Fruit fly (Drosophila melanogaster) whole organism, pupa: ENCODE data around the gene Hexo1.
A peak's percentile ranks its signal among the peaks of the same experiment; 100 is the strongest.

ENCODE experiments used
- CG10348 ChIP-seq: fragments of 200-800 bp; sonication (Bioruptor generic); IDR thresholded peaks from 2 replicates; pipeline ENCODE4 v1.3.6; 2022; ENCODE audit warnings: missing biosample characterization, missing genetic modification characterization
- CG12605 ChIP-seq: fragments of 200-800 bp; sonication (Bioruptor generic); IDR thresholded peaks from 2 replicates; pipeline ENCODE4 v1.3.6; 2022; ENCODE audit warnings: missing biosample characterization, missing genetic modification characterization
- CG13204 ChIP-seq: fragments of 200-800 bp; sonication (Bioruptor generic); optimal IDR thresholded peaks from 2 replicates; lab custom pipeline; 2018; ENCODE audit warnings: missing biosample characterization, mild to moderate bottlenecking, missing genetic modification characterization, moderate library complexity
- CG14655 ChIP-seq: fragments of 200-800 bp; sonication (Bioruptor generic); optimal IDR thresholded peaks from 3 replicates; lab custom pipeline; 2017; ENCODE audit warnings: mild to moderate bottlenecking, missing biosample characterization, missing genetic modification reagents, missing genetic modification characterization
- CG15710 ChIP-seq: fragments of 200-800 bp; sonication (Bioruptor generic); optimal IDR thresholded peaks from 2 replicates; lab custom pipeline; 2018; ENCODE audit warnings: missing biosample characterization, mild to moderate bottlenecking, missing genetic modification characterization, moderate library complexity
- CG17806 ChIP-seq: fragments of 200-800 bp; sonication (Bioruptor generic); optimal IDR thresholded peaks from 2 replicates; lab custom pipeline; 2018; ENCODE audit warnings: missing biosample characterization, mild to moderate bottlenecking, missing genetic modification characterization, moderate library complexity
- CG32121 ChIP-seq: fragments of 200-800 bp; sonication (Bioruptor generic); IDR thresholded peaks from 2 replicates; pipeline ENCODE4 v1.3.6; 2022; ENCODE audit warnings: missing biosample characterization, missing genetic modification characterization
- CG34367 ChIP-seq: fragments of 200-800 bp; sonication (Bioruptor generic); optimal IDR thresholded peaks from 2 replicates; lab custom pipeline; 2018; ENCODE audit warnings: missing biosample characterization, mild to moderate bottlenecking, missing genetic modification characterization
- CG4496 ChIP-seq: fragments of 200-800 bp; sonication (Bioruptor generic); IDR thresholded peaks from 3 replicates; pipeline ENCODE4 v1.3.6; 2022; ENCODE audit warnings: missing biosample characterization, missing genetic modification characterization
- CG8159 ChIP-seq: fragments of 200-800 bp; sonication (Bioruptor generic); optimal IDR thresholded peaks from 3 replicates; lab custom pipeline; 2018; ENCODE audit warnings: missing biosample characterization, mild to moderate bottlenecking, missing genetic modification characterization, moderate library complexity
- CG8301 ChIP-seq: fragments of 200-800 bp; sonication (Bioruptor generic); optimal IDR thresholded peaks from 2 replicates; lab custom pipeline; 2018; ENCODE audit warnings: missing biosample characterization, mild to moderate bottlenecking, missing genetic modification characterization
- CG9948 ChIP-seq: fragments of 200-800 bp; sonication (Bioruptor generic); optimal IDR thresholded peaks from 2 replicates; lab custom pipeline; 2018; ENCODE audit warnings: missing biosample characterization, mild to moderate bottlenecking, missing genetic modification characterization, moderate library complexity
- D1 ChIP-seq: fragments of 200-800 bp; sonication (Bioruptor generic); optimal IDR thresholded peaks from 2 replicates; lab custom pipeline; 2018; ENCODE audit warnings: missing biosample characterization, mild to moderate bottlenecking, missing genetic modification characterization, moderate library complexity
- EcR ChIP-seq: fragments of 200-800 bp; sonication (Bioruptor generic); optimal IDR thresholded peaks from 3 replicates; lab custom pipeline; 2019; ENCODE audit warnings: missing biosample characterization, missing genetic modification characterization, mild to moderate bottlenecking, moderate library complexity, missing genetic modification reagents
- Ets98B ChIP-seq: fragments of 200-800 bp; sonication (Bioruptor generic); IDR thresholded peaks from 2 replicates; pipeline ENCODE4 v1.3.6; 2022; ENCODE audit warnings: missing biosample characterization, missing genetic modification characterization
- Pif1A ChIP-seq: fragments of 200-800 bp; sonication (Bioruptor generic); optimal IDR thresholded peaks from 3 replicates; lab custom pipeline; 2016; ENCODE audit warnings: missing biosample characterization, missing genetic modification characterization
- Pif1B ChIP-seq: fragments of 200-800 bp; sonication (Bioruptor generic); optimal IDR thresholded peaks from 3 replicates; lab custom pipeline; 2016; ENCODE audit warnings: missing biosample characterization, missing genetic modification characterization
- Snoo ChIP-seq: fragments of 200-800 bp; sonication (Bioruptor generic); optimal IDR thresholded peaks from 3 replicates; lab custom pipeline; 2017; ENCODE audit warnings: missing biosample characterization, mild to moderate bottlenecking, missing genetic modification characterization, inconsistent platforms
- fd96Ca ChIP-seq: fragments of 200-800 bp; sonication (Bioruptor generic); IDR thresholded peaks from 3 replicates; pipeline ENCODE4 v1.3.6; 2022; ENCODE audit warnings: missing biosample characterization, missing genetic modification characterization
- gl ChIP-seq: fragments of 200-800 bp; sonication (Bioruptor generic); optimal IDR thresholded peaks from 2 replicates; lab custom pipeline; 2018; ENCODE audit warnings: missing biosample characterization, mild to moderate bottlenecking, missing genetic modification characterization
- rn ChIP-seq: fragments of 200-800 bp; sonication (Bioruptor generic); IDR thresholded peaks from 2 replicates; pipeline ENCODE4 v1.3.6; 2022; ENCODE audit warnings: missing biosample characterization, missing genetic modification characterization

Gene Hexo1

dm6 chr3L:4270949-4271827 lies 17.3 kb upstream of the Hexo1 start:
- TF ChIP-seq Ets98B (no peak), fd96Ca (GFP tag; lab: Robert Waterston, UW) (no peak), CG9948 (peak; percentile 53), CG32121 (no peak), CG12605 (GFP tag; lab: Robert Waterston, UW) (no peak), CG14655 (GFP tag; lab: Kevin White, UChicago) (peak; percentile 83), Pif1A (GFP tag; lab: Kevin White, UChicago) (no peak), Pif1B (GFP tag; lab: Kevin White, UChicago) (no peak), CG15710 (tag; lab: Kevin White, UChicago) (peak; percentile 6), CG8159 (peak; percentile 33), CG17806 (tag; lab: Kevin White, UChicago) (peak; percentile 33), rn (GFP tag; lab: Robert Waterston, UW) (no peak), CG4496 (GFP tag; lab: Robert Waterston, UW) (0 out of 3 replicates have a peak, but pooled peaks have one; percentile 25), D1 (tag; lab: Kevin White, UChicago) (peak; percentile 8), gl (tag; lab: Kevin White, UChicago) (no peak), CG8301 (peak; percentile 66), CG10348 (GFP tag; lab: Robert Waterston, UW) (no peak), EcR (peak; percentile 51)

dm6 chr3L:4272167-4272773 lies 16.2 kb upstream of the Hexo1 start:
- no peak for TF ChIP-seq CG12605 (GFP tag; lab: Robert Waterston, UW)
- TF ChIP-seq EcR = peak; percentile 91
- TF ChIP-seq CG13204 (GFP tag; lab: Kevin White, UChicago) = no peak
- no peak for TF ChIP-seq rn (GFP tag; lab: Robert Waterston, UW)
- TF ChIP-seq Pif1A (GFP tag; lab: Kevin White, UChicago) = no peak

- no peak for TF ChIP-seq CG13204 (GFP tag; lab: Kevin White, UChicago)
- no peak for TF ChIP-seq gl (tag; lab: Kevin White, UChicago)
- TF ChIP-seq Pif1B (GFP tag; lab: Kevin White, UChicago) = no peak
- no peak for TF ChIP-seq Ets98B
- TF ChIP-seq CG9948 = no peak
- TF ChIP-seq CG15710 (tag; lab: Kevin White, UChicago) = no peak
- no peak for TF ChIP-seq CG10348 (GFP tag; lab: Robert Waterston, UW)
- TF ChIP-seq CG12605 (GFP tag; lab: Robert Waterston, UW) = no peak
- TF ChIP-seq D1 (tag; lab: Kevin White, UChicago) = no peak
Observed at dm6 chr3L:4277796-4278195, 10.6 kb upstream of the Hexo1 start, which contains the start of gene Ctl1. Gene Ctl1 (plus strand): TSS chr3L:4277962.

DNA sequence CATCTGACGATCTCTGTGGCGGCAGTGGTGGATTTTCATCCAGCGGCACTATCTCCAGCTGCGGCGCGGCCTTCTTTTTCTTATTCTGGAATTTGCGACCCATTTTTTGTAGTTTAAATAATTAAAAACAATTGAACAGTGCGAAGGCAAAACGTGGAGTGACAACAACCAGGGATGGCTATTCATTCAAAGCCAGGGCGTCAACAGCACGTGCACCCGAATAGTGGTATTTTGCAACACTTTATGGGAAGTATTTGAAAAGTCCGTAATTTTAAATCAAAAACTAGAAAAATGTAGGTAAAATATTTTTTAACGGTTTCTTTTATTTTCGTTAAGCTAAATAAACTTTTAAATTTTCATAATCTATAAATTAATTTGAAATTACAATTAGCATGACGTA lies 5.8 kb upstream of the Hexo1 start, which contains the start of gene CG11583:
Gene CG11583 (minus strand): TSS at position 191 of the 400 bp plus-strand sequence.
- TF ChIP-seq CG4496 (GFP tag; lab: Robert Waterston, UW) = 0 out of 3 replicates have a peak, but pooled peaks have one; percentile 31
- TF ChIP-seq CG13204 (GFP tag; lab: Kevin White, UChicago) = no peak
- TF ChIP-seq, all 21 proteins: peak for 1

dm6 chr3L:4283428-4284089 lies 4.9 kb upstream of the Hexo1 start, which contains the start of the genes srw and CG1316:
Gene srw (minus strand): TSS chr3L:4283478.
Gene CG1316 (plus strand): TSS chr3L:4283851.
- TF ChIP-seq CG17806 (tag; lab: Kevin White, UChicago) (no peak), Pif1B (GFP tag; lab: Kevin White, UChicago) (no peak), CG4496 (GFP tag; lab: Robert Waterston, UW) (peak; percentile 11; the same call in 1 of the 3 replicates), Snoo (tag; lab: Kevin White, UChicago) (peak; percentile 4), EcR (no peak)

- no peak for TF ChIP-seq CG15710 (tag; lab: Kevin White, UChicago)
- TF ChIP-seq Ets98B = peak; percentile 65
- no peak for TF ChIP-seq CG13204 (GFP tag; lab: Kevin White, UChicago)
- TF ChIP-seq CG12605 (GFP tag; lab: Robert Waterston, UW) = no peak
- TF ChIP-seq Pif1A (GFP tag; lab: Kevin White, UChicago) = no peak
- no peak for TF ChIP-seq CG8159
- no peak for TF ChIP-seq CG9948
- TF ChIP-seq CG17806 (tag; lab: Kevin White, UChicago) = peak; percentile 25
- peak; percentile 53 for TF ChIP-seq EcR
- TF ChIP-seq rn (GFP tag; lab: Robert Waterston, UW) = no peak
- no peak for TF ChIP-seq CG34367
- TF ChIP-seq Pif1B (GFP tag; lab: Kevin White, UChicago) = no peak
- peak; percentile 14; the same call in 1 of the 2 replicates for TF ChIP-seq CG32121
- TF ChIP-seq D1 (tag; lab: Kevin White, UChicago) = no peak
- 0 out of 3 replicates have a peak, but pooled peaks have one; percentile 29 for TF ChIP-seq CG4496 (GFP tag; lab: Robert Waterston, UW)
- TF ChIP-seq CG8301 = no peak
- no peak for TF ChIP-seq CG14655 (GFP tag; lab: Kevin White, UChicago)
- no peak for TF ChIP-seq Snoo (tag; lab: Kevin White, UChicago)
- TF ChIP-seq CG10348 (GFP tag; lab: Robert Waterston, UW) = no peak
- no peak for TF ChIP-seq fd96Ca (GFP tag; lab: Robert Waterston, UW)
- no peak for TF ChIP-seq gl (tag; lab: Kevin White, UChicago)
Observed at dm6 chr3L:4286784-4287183, 1.7 kb upstream of the Hexo1 start, which contains the start of gene TfIIEbeta. Gene TfIIEbeta (plus strand): TSS chr3L:4287038.
